Fruit fly (Drosophila melanogaster): Measurements from ENCODE around the gene SNF4Agamma.

Gene SNF4Agamma

dm6 chr3R:21133951-21134350 lies 6.6 kb upstream of the SNF4Agamma start, which contains the start of gene Usp8:
TSS of gene Usp8 (plus strand) at chr3R:21134262.
- no peak for TF ChIP-seq CG8478 (optimal IDR thresholded peaks at IDR 0.05)
- TF ChIP-seq usp (GFP tag; optimal IDR thresholded peaks at IDR 0.05): no peak
- no peak for TF ChIP-seq Dll (optimal IDR thresholded peaks at IDR 0.05)
- no peak for TF ChIP-seq psq (optimal IDR thresholded peaks at IDR 0.05)
- no peak for TF ChIP-seq pan (optimal IDR thresholded peaks at IDR 0.05)
- no peak for TF ChIP-seq EcR (GFP tag; optimal IDR thresholded peaks at IDR 0.05)

- no peak for TF ChIP-seq pan (optimal IDR thresholded peaks at IDR 0.05)
- no peak for TF ChIP-seq usp (GFP tag; optimal IDR thresholded peaks at IDR 0.05)
- no peak for TF ChIP-seq psq (optimal IDR thresholded peaks at IDR 0.05)
- no peak for TF ChIP-seq EcR (GFP tag; optimal IDR thresholded peaks at IDR 0.05)
- no peak for TF ChIP-seq Dll (optimal IDR thresholded peaks at IDR 0.05)
- TF ChIP-seq CG8478 (optimal IDR thresholded peaks at IDR 0.05): no peak
These were observed 2.3 kb upstream of the SNF4Agamma start, which contains the start of gene meigo for dm6 chr3R:21138220-21138754. TSS of gene meigo (plus strand) at chr3R:21138270.

dm6 chr3R:21141341-21141740 lies 802 bp downstream of the SNF4Agamma start:
- TF ChIP-seq psq (optimal IDR thresholded peaks at IDR 0.05): no peak
- TF ChIP-seq pan (optimal IDR thresholded peaks at IDR 0.05): no peak
- no peak for TF ChIP-seq Dll (optimal IDR thresholded peaks at IDR 0.05)
- no peak for TF ChIP-seq CG8478 (optimal IDR thresholded peaks at IDR 0.05)
- TF ChIP-seq usp (GFP tag; optimal IDR thresholded peaks at IDR 0.05): no peak
- no peak for TF ChIP-seq EcR (GFP tag; optimal IDR thresholded peaks at IDR 0.05)

- TF ChIP-seq Dll (optimal IDR thresholded peaks at IDR 0.05) (no peak), usp (GFP tag; optimal IDR thresholded peaks at IDR 0.05) (no peak), psq (optimal IDR thresholded peaks at IDR 0.05) (no peak), CG8478 (optimal IDR thresholded peaks at IDR 0.05) (no peak), pan (optimal IDR thresholded peaks at IDR 0.05) (no peak), EcR (GFP tag; optimal IDR thresholded peaks at IDR 0.05) (no peak)
These were observed 9.6 kb downstream of the SNF4Agamma start for dm6 chr3R:21150090-21150489.

dm6 chr3R:21151090-21151870 lies 10.7 kb downstream of the SNF4Agamma start:
- TF ChIP-seq usp (GFP tag; optimal IDR thresholded peaks at IDR 0.05): no peak
- TF ChIP-seq Dll (optimal IDR thresholded peaks at IDR 0.05): no peak
- TF ChIP-seq EcR (GFP tag; optimal IDR thresholded peaks at IDR 0.05): no peak
- TF ChIP-seq psq (optimal IDR thresholded peaks at IDR 0.05): no peak
- no peak for TF ChIP-seq CG8478 (optimal IDR thresholded peaks at IDR 0.05)
- TF ChIP-seq pan (optimal IDR thresholded peaks at IDR 0.05): no peak

- TF ChIP-seq psq (optimal IDR thresholded peaks at IDR 0.05) (no peak), usp (GFP tag; optimal IDR thresholded peaks at IDR 0.05) (no peak), EcR (GFP tag; optimal IDR thresholded peaks at IDR 0.05) (no peak), CG8478 (optimal IDR thresholded peaks at IDR 0.05) (no peak), Dll (optimal IDR thresholded peaks at IDR 0.05) (no peak), pan (optimal IDR thresholded peaks at IDR 0.05) (no peak)
These were observed 12.3 kb downstream of the SNF4Agamma start for dm6 chr3R:21152856-21153278.

- no peak for TF ChIP-seq Dll (optimal IDR thresholded peaks at IDR 0.05)
- no peak for TF ChIP-seq usp (GFP tag; optimal IDR thresholded peaks at IDR 0.05)
- TF ChIP-seq CG8478 (optimal IDR thresholded peaks at IDR 0.05): no peak
- TF ChIP-seq EcR (GFP tag; optimal IDR thresholded peaks at IDR 0.05): no peak
- no peak for TF ChIP-seq pan (optimal IDR thresholded peaks at IDR 0.05)
- no peak for TF ChIP-seq psq (optimal IDR thresholded peaks at IDR 0.05)
These were observed 13.6 kb downstream of the SNF4Agamma start for dm6 chr3R:21154130-21154529.

- TF ChIP-seq Dll (optimal IDR thresholded peaks at IDR 0.05) (no peak), CG8478 (optimal IDR thresholded peaks at IDR 0.05) (no peak), EcR (GFP tag; optimal IDR thresholded peaks at IDR 0.05) (no peak), pan (optimal IDR thresholded peaks at IDR 0.05) (no peak), usp (GFP tag; optimal IDR thresholded peaks at IDR 0.05) (no peak), psq (optimal IDR thresholded peaks at IDR 0.05) (no peak)
These were observed 15.5 kb downstream of the SNF4Agamma start for dm6 chr3R:21155931-21156488.

- no peak for TF ChIP-seq psq (optimal IDR thresholded peaks at IDR 0.05)
- TF ChIP-seq pan (optimal IDR thresholded peaks at IDR 0.05): no peak
- TF ChIP-seq usp (GFP tag; optimal IDR thresholded peaks at IDR 0.05): no peak
- no peak for TF ChIP-seq EcR (GFP tag; optimal IDR thresholded peaks at IDR 0.05)
- TF ChIP-seq Dll (optimal IDR thresholded peaks at IDR 0.05): no peak
- TF ChIP-seq CG8478 (optimal IDR thresholded peaks at IDR 0.05): no peak
These were observed 16.3 kb downstream of the SNF4Agamma start for dm6 chr3R:21156572-21157480.

dm6 chr3R:21158643-21159042 lies 18.1 kb downstream of the SNF4Agamma start:
- TF ChIP-seq EcR (GFP tag; optimal IDR thresholded peaks at IDR 0.05) (no peak), Dll (optimal IDR thresholded peaks at IDR 0.05) (no peak), pan (optimal IDR thresholded peaks at IDR 0.05) (no peak), usp (GFP tag; optimal IDR thresholded peaks at IDR 0.05) (no peak), CG8478 (optimal IDR thresholded peaks at IDR 0.05) (no peak), psq (optimal IDR thresholded peaks at IDR 0.05) (no peak)

dm6 chr3R:21161042-21161532 lies 20.5 kb downstream of the SNF4Agamma start, which contains the start of gene cDIP:
TSS of gene cDIP (minus strand) at chr3R:21161092.
- TF ChIP-seq usp (GFP tag; optimal IDR thresholded peaks at IDR 0.05) (no peak), Dll (optimal IDR thresholded peaks at IDR 0.05) (no peak), psq (optimal IDR thresholded peaks at IDR 0.05) (no peak), EcR (GFP tag; optimal IDR thresholded peaks at IDR 0.05) (no peak), pan (optimal IDR thresholded peaks at IDR 0.05) (no peak), CG8478 (optimal IDR thresholded peaks at IDR 0.05) (no peak)

All from whole organism.